Fruit fly (Drosophila melanogaster): Measurements from ENCODE around the gene Gagr.

Gagr gene

dm6 chr3L:16361200-16361815 lies 33.1 kb upstream of the Gagr start (continued):
- TF ChIP-seq Drgx (GFP tag; IDR thresholded peaks at IDR 0.05) (peak; percentile 21; the same call in 1 of the 2 replicates), CG8478 (optimal IDR thresholded peaks at IDR 0.05) (peak; percentile 45), CG2116 (GFP tag; optimal IDR thresholded peaks at IDR 0.05) (no peak)

- no peak for TF ChIP-seq CG10979 (tag; optimal IDR thresholded peaks at IDR 0.05)
- TF ChIP-seq pzg (GFP tag; optimal IDR thresholded peaks at IDR 0.05), result no peak
These were observed 32.2 kb upstream of the Gagr start, which contains the start of gene Cpr72Ea for dm6 chr3L:16362119-16362653. Gene Cpr72Ea (plus strand): TSS chr3L:16362603.

- TF ChIP-seq CG13123 (GFP tag; optimal IDR thresholded peaks at IDR 0.05) (no peak), Dip2 (GFP tag; IDR thresholded peaks at IDR 0.05) (no peak), CG2129 (GFP tag; IDR thresholded peaks at IDR 0.05; ENCODE audit: partially characterized antibody) (no peak), ac (GFP tag; optimal IDR thresholded peaks at IDR 0.05) (no peak), Usf (GFP tag; optimal IDR thresholded peaks at IDR 0.05) (no peak), hbn (GFP tag; IDR thresholded peaks at IDR 0.05; ENCODE audit: partially characterized antibody) (no peak), HmgZ (tag; optimal IDR thresholded peaks at IDR 0.05) (no peak), sens-2 (GFP tag; IDR thresholded peaks at IDR 0.05) (no peak), CG7987 (GFP tag; optimal IDR thresholded peaks at IDR 0.05) (no peak), CG10979 (tag; optimal IDR thresholded peaks at IDR 0.05) (peak; percentile 16), CrebB (tag; optimal IDR thresholded peaks at IDR 0.05) (no peak), hb (GFP tag; IDR thresholded peaks at IDR 0.05; ENCODE audit: partially characterized antibody) (no peak), bsh (GFP tag; optimal IDR thresholded peaks at IDR 0.05) (peak in 1 of 2 experiments; percentile 64), Scr (GFP tag; IDR thresholded peaks at IDR 0.05; ENCODE audit: partially characterized antibody) (no peak), D19B (GFP tag; optimal IDR thresholded peaks at IDR 0.05) (no peak), gce (GFP tag; IDR thresholded peaks at IDR 0.05) (no peak), Drgx (GFP tag; IDR thresholded peaks at IDR 0.05) (peak; percentile 63), CG7839 (tag; optimal IDR thresholded peaks at IDR 0.05) (peak; percentile 8), CG4424 (GFP tag; optimal IDR thresholded peaks at IDR 0.05) (peak; percentile 9), sens (GFP tag) (peak; percentile 75), BtbVII (GFP tag; optimal IDR thresholded peaks at IDR 0.05) (no peak), grau (tag; optimal IDR thresholded peaks at IDR 0.05) (peak; percentile 5), Ptx1 (GFP tag; IDR thresholded peaks at IDR 0.05) (no peak), lab (GFP tag; optimal IDR thresholded peaks at IDR 0.05) (no peak), unpg (GFP tag; optimal IDR thresholded peaks at IDR 0.05) (no peak), fd96Cb (tag; optimal IDR thresholded peaks at IDR 0.05) (peak; percentile 13), Blimp-1 (GFP tag; optimal IDR thresholded peaks at IDR 0.05) (peak; percentile 30), B-H1 (GFP tag; IDR thresholded peaks at IDR 0.05) (no peak), chn (GFP tag; optimal IDR thresholded peaks at IDR 0.05) (no peak), Sox100B (GFP tag; optimal IDR thresholded peaks at IDR 0.05) (peak; percentile 6), tll (GFP tag; optimal IDR thresholded peaks at IDR 0.05) (no peak), bab2 (GFP tag; optimal IDR thresholded peaks at IDR 0.05) (no peak), CG8359 (GFP tag; optimal IDR thresholded peaks at IDR 0.05; ENCODE audit: borderline replicate concordance) (no peak), HHEX (GFP tag; optimal IDR thresholded peaks at IDR 0.05) (no peak), lov (optimal IDR thresholded peaks at IDR 0.05) (no peak), lov (GFP tag; IDR thresholded peaks at IDR 0.05) (no peak), Sin3A (optimal IDR thresholded peaks at IDR 0.05) (no peak), Hsf (GFP tag; optimal IDR thresholded peaks at IDR 0.05) (peak; percentile 6), D (optimal IDR thresholded peaks at IDR 0.05) (no peak), D (GFP tag; optimal IDR thresholded peaks at IDR 0.05) (no peak), Med (GFP tag) (peak; percentile 44), TFAM (GFP tag; optimal IDR thresholded peaks at IDR 0.05) (no peak), CG4328 (GFP tag; optimal IDR thresholded peaks at IDR 0.05) (no peak)
These were observed 30.2 kb upstream of the Gagr start for dm6 chr3L:16364182-16364581.

Measured in whole organism, embryonic.